Fruit fly (Drosophila melanogaster) whole organism, embryonic: Measurements from ENCODE around the gene Gale.

Source experiments
- ATbp ChIP-seq: fragments of 200-800 bp; sonication (Bioruptor generic); optimal IDR thresholded peaks from 2 replicates; lab custom pipeline; 2017; ENCODE audit warnings: missing biosample characterization, mild to moderate bottlenecking, missing genetic modification characterization, missing genetic modification reagents
- Atf-2 ChIP-seq: fragments of 200-800 bp; sonication (Bioruptor generic); optimal IDR thresholded peaks from 2 replicates; lab custom pipeline; 2016; ENCODE audit warnings: missing biosample characterization, missing genetic modification characterization
- CG11398 ChIP-seq: fragments of 200-800 bp; sonication (Bioruptor generic); optimal IDR thresholded peaks from 2 replicates; lab custom pipeline; 2016; ENCODE audit warnings: missing biosample characterization, missing genetic modification characterization
- CG12391 ChIP-seq: fragments of 200-800 bp; sonication (Bioruptor generic); optimal IDR thresholded peaks from 3 replicates; lab custom pipeline; 2018; ENCODE audit warnings: missing biosample characterization, mild to moderate bottlenecking, missing genetic modification characterization, moderate library complexity
- CG13123 ChIP-seq: fragments of 200-800 bp; sonication (Bioruptor generic); optimal IDR thresholded peaks from 2 replicates; lab custom pipeline; 2016; ENCODE audit warnings: missing biosample characterization, missing genetic modification characterization
- CG1647 ChIP-seq: fragments of 200-800 bp; sonication (Bioruptor generic); optimal IDR thresholded peaks from 3 replicates; lab custom pipeline; 2016; ENCODE audit warnings: missing biosample characterization, missing genetic modification characterization
- CG2199 ChIP-seq: fragments of 200-800 bp; sonication (Bioruptor generic); IDR thresholded peaks from 3 replicates; pipeline ENCODE4 v1.3.6; 2022; ENCODE audit warnings: missing biosample characterization, missing genetic modification characterization
- CG2889 ChIP-seq: fragments of 200-800 bp; sonication (Bioruptor generic); IDR thresholded peaks from 3 replicates; pipeline ENCODE4 v1.3.6; 2022; ENCODE audit warnings: missing biosample characterization, missing genetic modification characterization
- CG33213 ChIP-seq: fragments of 200-800 bp; sonication (Bioruptor generic); optimal IDR thresholded peaks from 3 replicates; lab custom pipeline; 2016; ENCODE audit warnings: missing biosample characterization, missing genetic modification characterization
- CG4404 ChIP-seq: fragments of 200-800 bp; sonication (Bioruptor generic); IDR thresholded peaks from 2 replicates; pipeline ENCODE4 v1.3.6; 2022; ENCODE audit warnings: missing biosample characterization, missing genetic modification characterization
- CG4617 ChIP-seq: fragments of 200-800 bp; sonication (Bioruptor generic); optimal IDR thresholded peaks from 3 replicates; lab custom pipeline; 2016; ENCODE audit warnings: missing biosample characterization, missing genetic modification characterization, borderline replicate concordance
- CG6175 ChIP-seq: fragments of 200-800 bp; sonication (Bioruptor generic); IDR thresholded peaks from 3 replicates; pipeline ENCODE4 v1.3.6; 2022; ENCODE audit warnings: missing biosample characterization, missing genetic modification characterization
- CG6689 ChIP-seq: fragments of 200-800 bp; sonication (Bioruptor generic); IDR thresholded peaks from 2 replicates; pipeline ENCODE4 v1.3.6; 2022; ENCODE audit warnings: missing biosample characterization, missing genetic modification characterization
- CG6813 ChIP-seq: fragments of 200-800 bp; sonication (Bioruptor generic); optimal IDR thresholded peaks from 2 replicates; lab custom pipeline; 2017; ENCODE audit warnings: missing biosample characterization, missing genetic modification characterization, mild to moderate bottlenecking, moderate library complexity, missing genetic modification reagents
- CG9609 ChIP-seq: fragments of 200-800 bp; sonication (Bioruptor generic); optimal IDR thresholded peaks from 3 replicates; lab custom pipeline; 2016; ENCODE audit warnings: missing biosample characterization, missing genetic modification characterization
- CG9932 ChIP-seq: fragments of 200-800 bp; sonication (Bioruptor generic); IDR thresholded peaks from 2 replicates; pipeline ENCODE4 v1.3.6; 2022; ENCODE audit warnings: missing biosample characterization, missing genetic modification characterization
- Chrac-16 ChIP-seq: fragments of 200-800 bp; sonication (Bioruptor generic); optimal IDR thresholded peaks from 3 replicates; lab custom pipeline; 2016; ENCODE audit warnings: missing biosample characterization, missing genetic modification characterization
- E2f2 ChIP-seq: fragments of 200-800 bp; sonication (Bioruptor generic); IDR thresholded peaks from 2 replicates; pipeline ENCODE4 v1.3.6; 2022; ENCODE audit warnings: missing biosample characterization, missing genetic modification characterization
- ERR ChIP-seq: fragments of 200-800 bp; sonication (Bioruptor generic); optimal IDR thresholded peaks from 2 replicates; lab custom pipeline; 2016; ENCODE audit warnings: missing biosample characterization, missing genetic modification characterization
- Eip74EF ChIP-seq, 2 experiments: fragments of 200-800 bp in 1 of 2; fragments of >200 bp in 1 of 2; sonication (Bioruptor generic) in 1 of 2; optimal IDR thresholded peaks; 2 replicates each; lab custom pipeline; 2017 to 2019; ENCODE audit warnings: missing biosample characterization in 2 of 2, missing genetic modification characterization in 2 of 2, mild to moderate bottlenecking in 1 of 2, moderate library complexity in 1 of 2
- H15 ChIP-seq: fragments of 200-800 bp; sonication (Bioruptor generic); IDR thresholded peaks from 3 replicates; pipeline ENCODE4 v1.3.6; 2022; ENCODE audit warnings: missing biosample characterization, missing genetic modification characterization
- Hr3 ChIP-seq: fragments of 200-800 bp; sonication (Bioruptor generic); optimal IDR thresholded peaks from 3 replicates; lab custom pipeline; 2016; ENCODE audit warnings: missing biosample characterization, missing genetic modification characterization
- Mad ChIP-seq: fragments of 200-800 bp; sonication (Bioruptor generic); optimal IDR thresholded peaks from 2 replicates; lab custom pipeline; 2016; ENCODE audit warnings: missing biosample characterization, missing genetic modification characterization
- Opbp ChIP-seq: fragments of 200-800 bp; sonication (Bioruptor generic); IDR thresholded peaks from 3 replicates; pipeline ENCODE4 v1.3.6; 2022; ENCODE audit warnings: missing biosample characterization, missing genetic modification characterization; ENCODE audit not compliant: partially characterized antibody
- Optix ChIP-seq: fragments of 200-800 bp; sonication (Bioruptor generic); IDR thresholded peaks from 3 replicates; pipeline ENCODE4 v1.3.6; 2022; ENCODE audit warnings: missing biosample characterization, missing genetic modification characterization
- Sox102F ChIP-seq: fragments of 200-800 bp; sonication (Bioruptor generic); optimal IDR thresholded peaks from 2 replicates; lab custom pipeline; 2018; ENCODE audit warnings: missing biosample characterization, mild to moderate bottlenecking, missing genetic modification characterization, moderate library complexity
- Sry-δ ChIP-seq: fragments of 200-800 bp; sonication (Bioruptor generic); optimal IDR thresholded peaks from 2 replicates; lab custom pipeline; 2016; ENCODE audit warnings: missing biosample characterization, missing genetic modification characterization
- Ssrp ChIP-seq: fragments of 200-800 bp; sonication (Bioruptor generic); optimal IDR thresholded peaks from 2 replicates; lab custom pipeline; 2018; ENCODE audit warnings: missing biosample characterization, mild to moderate bottlenecking, missing genetic modification characterization, moderate library complexity
- Usf ChIP-seq: fragments of 200-800 bp; sonication (Bioruptor generic); optimal IDR thresholded peaks from 2 replicates; lab custom pipeline; 2017; ENCODE audit warnings: missing genotype, missing biosample characterization, missing genetic modification characterization
- ato ChIP-seq: fragments of 200-800 bp; sonication (Bioruptor generic); IDR thresholded peaks from 2 replicates; pipeline ENCODE4 v1.3.6; 2022; ENCODE audit warnings: missing biosample characterization, missing genetic modification characterization; ENCODE audit not compliant: partially characterized antibody
- bowl ChIP-seq: fragments of 200-800 bp; sonication (Bioruptor generic); IDR thresholded peaks from 2 replicates; pipeline ENCODE4 v1.3.6; 2022; ENCODE audit warnings: missing biosample characterization, missing genetic modification characterization
- br ChIP-seq: fragments of >200 bp; optimal IDR thresholded peaks from 2 replicates; lab custom pipeline; 2017
- cad ChIP-seq: fragments of >200 bp; optimal IDR thresholded peaks from 2 replicates; lab custom pipeline; 2017; ENCODE audit warnings: missing biosample characterization, missing genetic modification characterization
- chinmo ChIP-seq: fragments of 200-800 bp; sonication (Bioruptor generic); IDR thresholded peaks from 4 replicates; pipeline ENCODE4 v1.3.6; 2022; ENCODE audit warnings: missing biosample characterization, missing genetic modification characterization; ENCODE audit not compliant: partially characterized antibody
- eyg ChIP-seq: fragments of 200-800 bp; sonication (Bioruptor generic); optimal IDR thresholded peaks from 3 replicates; lab custom pipeline; 2016; ENCODE audit warnings: missing biosample characterization, missing genetic modification characterization
- gce ChIP-seq: fragments of 200-800 bp; sonication (Bioruptor generic); IDR thresholded peaks from 3 replicates; pipeline ENCODE4 v1.3.6; 2022; ENCODE audit warnings: missing biosample characterization, missing genetic modification characterization
- hth ChIP-seq: fragments of >200 bp; optimal IDR thresholded peaks from 2 replicates; lab custom pipeline; 2017; ENCODE audit warnings: inconsistent platforms
- maf-S ChIP-seq: fragments of 200-800 bp; sonication (Bioruptor generic); optimal IDR thresholded peaks from 2 replicates; lab custom pipeline; 2016; ENCODE audit warnings: missing biosample characterization, missing genetic modification characterization
- nerfin-2 ChIP-seq: fragments of 200-800 bp; sonication (Bioruptor generic); IDR thresholded peaks from 2 replicates; pipeline ENCODE4 v1.3.6; 2022; ENCODE audit warnings: missing biosample characterization, missing genetic modification characterization; ENCODE audit not compliant: partially characterized antibody
- onecut ChIP-seq: fragments of 200-800 bp; sonication (Bioruptor generic); IDR thresholded peaks from 2 replicates; pipeline ENCODE4 v1.3.6; 2022; ENCODE audit warnings: missing biosample characterization, missing genetic modification characterization
- pb ChIP-seq: fragments of 200-800 bp; sonication (Bioruptor generic); optimal IDR thresholded peaks from 3 replicates; lab custom pipeline; 2016; ENCODE audit warnings: missing biosample characterization, missing genetic modification characterization
- prd ChIP-seq, 3 experiments: fragments of >200 bp in 2 of 3; fragments of 200-800 bp in 1 of 3; sonication (Bioruptor generic) in 1 of 3; optimal IDR thresholded peaks in 2 of 3; IDR thresholded peaks in 1 of 3; 2 replicates in 2 of 3; 3 replicates in 1 of 3; pipeline versions ENCODE4 v1.3.6 to Lab custom; 2017 to 2022; ENCODE audit warnings: missing biosample characterization in 1 of 3, missing genetic modification characterization in 1 of 3
- run ChIP-seq: fragments of 200-800 bp; sonication (Bioruptor generic); optimal IDR thresholded peaks from 3 replicates; lab custom pipeline; 2018; ENCODE audit warnings: missing biosample characterization, mild to moderate bottlenecking, missing genetic modification characterization
- slbo ChIP-seq: fragments of 200-800 bp; sonication (Bioruptor generic); IDR thresholded peaks from 2 replicates; pipeline ENCODE4 v1.3.6; 2022; ENCODE audit warnings: missing biosample characterization, missing genetic modification characterization
- slou ChIP-seq: fragments of 200-800 bp; sonication (Bioruptor generic); optimal IDR thresholded peaks from 3 replicates; lab custom pipeline; 2016; ENCODE audit warnings: missing biosample characterization, missing genetic modification characterization
- so ChIP-seq: fragments of 200-800 bp; sonication (Bioruptor generic); IDR thresholded peaks from 3 replicates; pipeline ENCODE4 v1.3.6; 2022; ENCODE audit warnings: missing biosample characterization, missing genetic modification characterization
- tio ChIP-seq: fragments of 200-800 bp; sonication (Bioruptor generic); optimal IDR thresholded peaks from 2 replicates; lab custom pipeline; 2017; ENCODE audit warnings: missing biosample characterization, missing genetic modification characterization, inconsistent platforms
- unc-4 ChIP-seq: fragments of 200-800 bp; sonication (Bioruptor generic); IDR thresholded peaks from 2 replicates; pipeline ENCODE4 v1.3.6; 2022; ENCODE audit warnings: missing biosample characterization, missing genetic modification characterization; ENCODE audit not compliant: partially characterized antibody
- vfl ChIP-seq: fragments of 200-800 bp; sonication (Bioruptor generic); optimal IDR thresholded peaks from 2 replicates; lab custom pipeline; 2016; ENCODE audit warnings: missing biosample characterization, missing genetic modification characterization
- wek ChIP-seq: fragments of 200-800 bp; sonication (Bioruptor generic); optimal IDR thresholded peaks from 3 replicates; lab custom pipeline; 2018; ENCODE audit warnings: missing biosample characterization, mild to moderate bottlenecking, missing genetic modification characterization, moderate library complexity

The Gale gene

DNA sequence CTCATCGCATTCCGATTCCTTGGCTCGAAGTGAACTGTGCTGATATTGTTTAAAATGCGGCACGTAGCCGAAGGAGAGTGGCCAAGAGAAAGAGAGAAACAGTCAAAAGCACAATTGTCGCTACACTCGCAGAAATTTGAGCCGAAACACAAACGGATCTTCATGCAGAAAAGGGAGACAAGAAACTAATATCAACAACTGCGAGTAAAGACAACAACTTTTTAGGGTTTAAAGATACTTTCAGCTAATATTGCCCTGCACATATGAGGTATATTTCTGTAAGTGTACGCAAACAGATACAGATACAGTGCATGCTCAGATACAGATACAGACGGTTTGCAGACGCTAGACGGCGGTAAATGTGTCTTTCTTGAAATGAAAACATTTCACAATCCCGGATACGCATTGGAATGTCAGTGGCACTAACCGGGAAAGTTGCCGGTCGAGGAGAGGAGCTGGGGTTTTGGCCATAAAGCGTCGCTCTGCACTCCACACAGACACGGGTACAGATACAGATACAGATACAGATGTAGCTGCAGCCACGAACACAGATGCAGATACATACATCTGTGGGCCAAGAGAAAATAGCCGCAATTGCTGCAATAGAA lies 4.1 kb upstream of the Gale start (continued):
- no peak for TF ChIP-seq prd (optimal IDR thresholded peaks at IDR 0.05; lab: Kevin White, UChicago)
- peak; percentile 92 for TF ChIP-seq prd (GFP tag; IDR thresholded peaks at IDR 0.05; lab: Robert Waterston, UW)
- peak; percentile 85; the same call in 2 of the 3 replicates for TF ChIP-seq CG2199 (GFP tag; lab: Robert Waterston, UW)
- TF ChIP-seq tio (GFP tag; lab: Kevin White, UChicago), result no peak
- peak; percentile 72 for TF ChIP-seq CG4617
- TF ChIP-seq Sry-δ (GFP tag; lab: Kevin White, UChicago), result peak; percentile 55
- peak; percentile 87 for TF ChIP-seq Ssrp (tag; lab: Kevin White, UChicago)
- TF ChIP-seq slou (GFP tag; lab: Kevin White, UChicago), result peak; percentile 38
- peak; percentile 40; the same call in 1 of the 2 replicates for TF ChIP-seq CG4404 (GFP tag; lab: Robert Waterston, UW)
- peak; percentile 79 for TF ChIP-seq onecut (GFP tag; lab: Robert Waterston, UW)
- peak; percentile 73 for TF ChIP-seq CG11398
- peak; percentile 75 for TF ChIP-seq CG1647
- TF ChIP-seq CG9932 (GFP tag; lab: Robert Waterston, UW), result peak; percentile 51
- peak; percentile 66 for TF ChIP-seq pb (GFP tag; lab: Kevin White, UChicago)
- peak; percentile 81 for TF ChIP-seq Hr3 (GFP tag; lab: Kevin White, UChicago)
- TF ChIP-seq Optix (GFP tag; lab: Robert Waterston, UW), result peak; percentile 90
- no peak for TF ChIP-seq ato (GFP tag; lab: Robert Waterston, UW)
- peak; percentile 88 for TF ChIP-seq CG33213 (GFP tag; lab: Kevin White, UChicago)
- TF ChIP-seq CG6689 (GFP tag; lab: Robert Waterston, UW), result peak; percentile 90
- TF ChIP-seq maf-S (GFP tag; lab: Kevin White, UChicago), result peak; percentile 73
- TF ChIP-seq slbo (GFP tag; lab: Robert Waterston, UW), result peak; percentile 83
- TF ChIP-seq Mad (GFP tag; lab: Kevin White, UChicago), result peak; percentile 86
- peak; percentile 83 for TF ChIP-seq Chrac-16 (GFP tag; lab: Kevin White, UChicago)
- peak; percentile 63 for TF ChIP-seq E2f2 (GFP tag; lab: Robert Waterston, UW)
- TF ChIP-seq chinmo, result no peak
- TF ChIP-seq unc-4 (GFP tag; lab: Robert Waterston, UW), result no peak
- TF ChIP-seq vfl, result peak; percentile 4
- peak; percentile 87 for TF ChIP-seq CG12391
- peak; percentile 84; the same call in 2 of the 3 replicates for TF ChIP-seq gce
- no peak for TF ChIP-seq cad (GFP tag; lab: Kevin White, UChicago)
- peak; percentile 68 for TF ChIP-seq CG13123 (GFP tag; lab: Kevin White, UChicago)
- no peak for TF ChIP-seq br (lab: Kevin White, UChicago)
- no peak for TF ChIP-seq hth (lab: Kevin White, UChicago)
- peak; percentile 91 for TF ChIP-seq so (GFP tag; lab: Robert Waterston, UW)
- TF ChIP-seq Usf (GFP tag; lab: Kevin White, UChicago), result peak; percentile 32
- peak; percentile 88 for TF ChIP-seq Atf-2 (GFP tag; lab: Kevin White, UChicago)
- peak; percentile 80 for TF ChIP-seq CG2889 (GFP tag; lab: Robert Waterston, UW)
- TF ChIP-seq wek (GFP tag; lab: Kevin White, UChicago), result peak; percentile 69
- TF ChIP-seq eyg (GFP tag; lab: Kevin White, UChicago), result peak; percentile 75
- peak; percentile 95 for TF ChIP-seq Sox102F (GFP tag; lab: Kevin White, UChicago)
- no peak for TF ChIP-seq nerfin-2 (GFP tag; lab: Robert Waterston, UW)
- TF ChIP-seq Opbp (GFP tag; lab: Robert Waterston, UW), result no peak
- TF ChIP-seq CG6813 (GFP tag; lab: Kevin White, UChicago), result peak; percentile 77
- peak; percentile 93 for TF ChIP-seq ATbp (GFP tag; lab: Kevin White, UChicago)
- TF ChIP-seq CG9609, result peak; percentile 88
- TF ChIP-seq run, result peak; percentile 68
- TF ChIP-seq H15, result peak; percentile 90
- TF ChIP-seq CG6175, result no peak; the same call in 2 of the 3 replicates
- peak in 1 of 2 experiments; percentile 84 for TF ChIP-seq Eip74EF (GFP tag; optimal IDR thresholded peaks at IDR 0.05; lab: Kevin White, UChicago)
- peak; percentile 57 for TF ChIP-seq bowl
- peak; percentile 71 for TF ChIP-seq ERR (GFP tag; lab: Kevin White, UChicago)
